Worm (Caenorhabditis elegans): ENCODE data around the gene srg-13.

DNA sequence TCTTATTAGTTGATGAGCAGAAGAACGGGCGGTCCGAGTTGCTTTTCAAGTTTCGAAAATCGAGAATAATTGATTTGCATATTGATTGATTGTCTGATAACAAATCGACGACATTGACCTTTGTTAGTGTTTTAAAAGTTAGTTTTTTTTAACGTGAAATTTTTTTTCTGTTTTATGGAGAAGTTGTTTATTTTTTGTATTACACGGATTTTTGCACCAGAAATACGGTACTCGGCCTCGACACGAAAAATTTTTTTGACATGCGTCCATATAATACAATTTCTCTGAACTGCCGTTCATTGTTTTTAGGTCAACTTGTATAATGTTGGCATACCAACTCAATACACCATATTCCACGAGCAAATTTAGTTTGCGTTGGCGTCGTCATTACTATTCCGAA, 16.6 kb upstream of the srg-13 start, which contains the start of gene T23F11.2:
- no peak for TF ChIP-seq blmp-1 (tag; optimal IDR thresholded peaks at IDR 0.05)
- no peak for TF ChIP-seq lin-13 (tag; optimal IDR thresholded peaks at IDR 0.05)
- no peak for TF ChIP-seq nhr-76 (tag; optimal IDR thresholded peaks at IDR 0.05)
- no peak for TF ChIP-seq nhr-12 (tag; optimal IDR thresholded peaks at IDR 0.05)
